Fruit fly (Drosophila melanogaster) whole organism: ENCODE data around the gene DIP2.

ENCODE experiments used
- CG8478 ChIP-seq: fragments of >200 bp; optimal IDR thresholded peaks from 2 replicates; lab custom pipeline; 2018; ENCODE audit warnings: inconsistent platforms
- Dll ChIP-seq: fragments of >200 bp; optimal IDR thresholded peaks from 2 replicates; lab custom pipeline; 2017
- pan ChIP-seq: fragments of >200 bp; optimal IDR thresholded peaks from 2 replicates; lab custom pipeline; 2017
- psq ChIP-seq: fragments of >200 bp; optimal IDR thresholded peaks from 2 replicates; lab custom pipeline; 2017
- usp ChIP-seq: fragments of >200 bp; optimal IDR thresholded peaks from 2 replicates; lab custom pipeline; 2017; ENCODE audit warnings: missing biosample characterization, missing genetic modification characterization, mixed read lengths

dm6 chr3L:224004-224951 lies 33.5 kb downstream of the DIP2 start:
- TF ChIP-seq CG8478 (lab: Kevin White, UChicago), result peak; percentile 45
- no peak for TF ChIP-seq pan (lab: Kevin White, UChicago)
- no peak for TF ChIP-seq usp
- TF ChIP-seq Dll (lab: Kevin White, UChicago), result no peak
- TF ChIP-seq psq (lab: Kevin White, UChicago), result no peak
